Fruit fly (Drosophila melanogaster) whole organism, embryonic: ENCODE data around the gene CycA.
A peak's percentile ranks its signal among the peaks of the same experiment; 100 is the strongest.

Experiments used
- Abd-B ChIP-seq: fragments of 200-800 bp; sonication (Bioruptor generic); optimal IDR thresholded peaks from 2 replicates; lab custom pipeline; 2018; ENCODE audit warnings: missing biosample characterization, mild to moderate bottlenecking, missing genetic modification characterization, moderate library complexity
- CG10654 ChIP-seq: fragments of 200-800 bp; sonication (Bioruptor generic); optimal IDR thresholded peaks from 2 replicates; lab custom pipeline; 2016; ENCODE audit warnings: missing biosample characterization, missing genetic modification characterization
- CG1233 ChIP-seq: fragments of 200-800 bp; sonication (Bioruptor generic); optimal IDR thresholded peaks from 4 replicates; lab custom pipeline; 2018; ENCODE audit warnings: missing biosample characterization, mild to moderate bottlenecking, missing genetic modification characterization
- CG13287 ChIP-seq: fragments of 200-800 bp; sonication (Bioruptor generic); IDR thresholded peaks from 2 replicates; pipeline ENCODE4 v1.3.6; 2022; ENCODE audit warnings: missing biosample characterization, missing genetic modification characterization; ENCODE audit not compliant: partially characterized antibody
- CG14860 ChIP-seq: fragments of 200-800 bp; sonication (Bioruptor generic); IDR thresholded peaks from 3 replicates; pipeline ENCODE4 v1.3.6; 2022; ENCODE audit warnings: missing biosample characterization, missing genetic modification characterization; ENCODE audit not compliant: partially characterized antibody
- CG16813 ChIP-seq: fragments of 200-800 bp; sonication (Bioruptor generic); IDR thresholded peaks from 3 replicates; pipeline ENCODE4 v1.3.6; 2022; ENCODE audit warnings: missing biosample characterization, missing genetic modification characterization; ENCODE audit not compliant: partially characterized antibody
- CG31441 ChIP-seq: fragments of 200-800 bp; sonication (Bioruptor generic); IDR thresholded peaks from 2 replicates; pipeline ENCODE4 v1.3.6; 2022; ENCODE audit warnings: missing biosample characterization, missing genetic modification characterization
- CG3163 ChIP-seq: fragments of 200-800 bp; sonication (Bioruptor generic); optimal IDR thresholded peaks from 3 replicates; lab custom pipeline; 2016; ENCODE audit warnings: missing biosample characterization, missing genetic modification characterization
- CG34224 ChIP-seq: fragments of 200-800 bp; sonication (Bioruptor generic); IDR thresholded peaks from 3 replicates; pipeline ENCODE4 v1.3.6; 2022; ENCODE audit warnings: missing biosample characterization, missing genetic modification characterization; ENCODE audit not compliant: partially characterized antibody
- CG4360 ChIP-seq: fragments of 200-800 bp; sonication (Bioruptor generic); IDR thresholded peaks from 2 replicates; pipeline ENCODE4 v1.3.6; 2022; ENCODE audit warnings: missing biosample characterization, missing genetic modification characterization
- CG6791 ChIP-seq: fragments of 200-800 bp; sonication (Bioruptor generic); IDR thresholded peaks from 3 replicates; pipeline ENCODE4 v1.3.6; 2022; ENCODE audit warnings: missing biosample characterization, missing genetic modification characterization; ENCODE audit not compliant: partially characterized antibody
- D19A ChIP-seq: fragments of 200-800 bp; optimal IDR thresholded peaks from 3 replicates; lab custom pipeline; 2019; ENCODE audit warnings: missing biosample characterization, mild to moderate bottlenecking, missing genetic modification characterization, moderate library complexity
- D19B ChIP-seq: fragments of 200-800 bp; sonication (Bioruptor generic); optimal IDR thresholded peaks from 2 replicates; lab custom pipeline; 2017; ENCODE audit warnings: missing biosample characterization, mild to moderate bottlenecking, missing genetic modification characterization
- Dek ChIP-seq: fragments of 200-800 bp; sonication (Bioruptor generic); optimal IDR thresholded peaks from 3 replicates; lab custom pipeline; 2019; ENCODE audit warnings: missing biosample characterization, mild to moderate bottlenecking, missing genetic modification characterization, moderate library complexity
- Dp ChIP-seq: fragments of 200-800 bp; sonication (Bioruptor generic); optimal IDR thresholded peaks from 2 replicates; lab custom pipeline; 2018; ENCODE audit warnings: missing biosample characterization, mild to moderate bottlenecking, missing genetic modification characterization, moderate library complexity
- E2f2 ChIP-seq: fragments of 200-800 bp; sonication (Bioruptor generic); IDR thresholded peaks from 2 replicates; pipeline ENCODE4 v1.3.6; 2022; ENCODE audit warnings: missing biosample characterization, missing genetic modification characterization
- Fer1 ChIP-seq: fragments of 200-800 bp; sonication (Bioruptor generic); optimal IDR thresholded peaks from 2 replicates; lab custom pipeline; 2017; ENCODE audit warnings: missing biosample characterization, mild to moderate bottlenecking, missing genetic modification characterization
- HLH4C ChIP-seq: fragments of 200-800 bp; sonication (Bioruptor generic); IDR thresholded peaks from 3 replicates; pipeline ENCODE4 v1.3.6; 2022; ENCODE audit warnings: missing biosample characterization, missing genetic modification characterization; ENCODE audit not compliant: partially characterized antibody
- Oli ChIP-seq: fragments of 200-800 bp; sonication (Bioruptor generic); optimal IDR thresholded peaks from 2 replicates; lab custom pipeline; 2018; ENCODE audit warnings: missing biosample characterization, mild to moderate bottlenecking, missing genetic modification characterization, moderate library complexity
- Scr ChIP-seq: fragments of 200-800 bp; sonication (Bioruptor generic); IDR thresholded peaks from 2 replicates; pipeline ENCODE4 v1.3.6; 2022; ENCODE audit warnings: missing biosample characterization, missing genetic modification characterization; ENCODE audit not compliant: partially characterized antibody
- Sox100B ChIP-seq: fragments of 200-800 bp; sonication (Bioruptor generic); optimal IDR thresholded peaks from 3 replicates; lab custom pipeline; 2018; ENCODE audit warnings: missing biosample characterization, mild to moderate bottlenecking, missing genetic modification characterization
- Tbp ChIP-seq: fragments of >200 bp; optimal IDR thresholded peaks from 2 replicates; lab custom pipeline; 2018; ENCODE audit warnings: missing biosample characterization, missing genetic modification characterization
- ac ChIP-seq: fragments of 200-800 bp; sonication (Bioruptor generic); optimal IDR thresholded peaks from 3 replicates; lab custom pipeline; 2017; ENCODE audit warnings: missing biosample characterization, mild to moderate bottlenecking, missing genetic modification characterization
- crp ChIP-seq, 2 experiments: fragments of 200-800 bp; sonication (Bioruptor generic); optimal IDR thresholded peaks; 2 replicates in 1 of 2; 3 replicates in 1 of 2; lab custom pipeline; 2017; ENCODE audit warnings: missing biosample characterization in 2 of 2, missing genetic modification characterization in 2 of 2, mild to moderate bottlenecking in 1 of 2, moderate library complexity in 1 of 2
- dmrt11E ChIP-seq: fragments of 200-800 bp; sonication (Bioruptor generic); optimal IDR thresholded peaks from 3 replicates; lab custom pipeline; 2018; ENCODE audit warnings: missing biosample characterization, mild to moderate bottlenecking, missing genetic modification characterization, moderate library complexity
- en ChIP-seq: fragments of 200-800 bp; sonication (Bioruptor generic); optimal IDR thresholded peaks from 2 replicates; lab custom pipeline; 2016; ENCODE audit warnings: missing biosample characterization, missing genetic modification characterization
- ham ChIP-seq: fragments of 200-800 bp; sonication (Bioruptor generic); IDR thresholded peaks from 2 replicates; pipeline ENCODE4 v1.3.6; 2022; ENCODE audit warnings: missing biosample characterization, missing genetic modification characterization
- hb ChIP-seq: fragments of 200-800 bp; sonication (Bioruptor generic); IDR thresholded peaks from 3 replicates; pipeline ENCODE4 v1.3.6; 2022; ENCODE audit warnings: missing biosample characterization, missing genetic modification characterization; ENCODE audit not compliant: partially characterized antibody
- inv ChIP-seq: fragments of 200-800 bp; sonication (Bioruptor generic); IDR thresholded peaks from 2 replicates; pipeline ENCODE4 v1.3.6; 2022; ENCODE audit warnings: missing biosample characterization, missing genetic modification characterization; ENCODE audit not compliant: partially characterized antibody
- lilli ChIP-seq: fragments of 200-800 bp; sonication (Bioruptor generic); optimal IDR thresholded peaks from 3 replicates; lab custom pipeline; 2016; ENCODE audit warnings: missing biosample characterization, missing genetic modification characterization
- pb ChIP-seq: fragments of 200-800 bp; sonication (Bioruptor generic); optimal IDR thresholded peaks from 3 replicates; lab custom pipeline; 2016; ENCODE audit warnings: missing biosample characterization, missing genetic modification characterization
- rib ChIP-seq: fragments of 200-800 bp; sonication (Bioruptor generic); IDR thresholded peaks from 2 replicates; pipeline ENCODE4 v1.3.6; 2022; ENCODE audit warnings: missing biosample characterization, missing genetic modification characterization
- salm ChIP-seq: fragments of 200-800 bp; sonication (Bioruptor generic); optimal IDR thresholded peaks from 2 replicates; lab custom pipeline; 2018; ENCODE audit warnings: missing biosample characterization, mild to moderate bottlenecking, missing genetic modification characterization
- sna ChIP-seq: fragments of 200-800 bp; sonication (Bioruptor generic); IDR thresholded peaks from 2 replicates; pipeline ENCODE4 v1.3.6; 2022; ENCODE audit warnings: missing biosample characterization, missing genetic modification characterization; ENCODE audit not compliant: partially characterized antibody

The CycA gene

dm6 chr3L:11814655-11815054 lies 18.7 kb downstream of the CycA start, which contains the start of gene Cubn2:
Gene Cubn2 (minus strand): TSS chr3L:11814755.
- TF ChIP-seq dmrt11E (tag; lab: Kevin White, UChicago) (no peak), Dek (tag; lab: Kevin White, UChicago) (no peak), rib (GFP tag; lab: Robert Waterston, UW) (no peak), Dp (GFP tag; lab: Kevin White, UChicago) (no peak), Abd-B (GFP tag; lab: Kevin White, UChicago) (no peak), pb (GFP tag; lab: Kevin White, UChicago) (no peak), CG10654 (GFP tag; lab: Kevin White, UChicago) (no peak), CG4360 (GFP tag; lab: Robert Waterston, UW) (no peak), Fer1 (no peak)
- TF ChIP-seq, all 482 proteins: peak for 0

dm6 chr3L:11801622-11802021 lies 31.8 kb downstream of the CycA start:
- TF ChIP-seq CG14860 (peak; percentile 62; the same call in 2 of the 3 replicates), inv (peak; percentile 20; the same call in 1 of the 2 replicates), en (GFP tag; lab: Kevin White, UChicago) (no peak), CG6791 (GFP tag; lab: Robert Waterston, UW) (peak; percentile 33; the same call in 1 of the 3 replicates), CG1233 (GFP tag; lab: Kevin White, UChicago) (no peak), HLH4C (GFP tag; lab: Robert Waterston, UW) (peak; percentile 79), D19B (peak; percentile 56), D19A (tag; lab: Kevin White, UChicago) (no peak), Sox100B (no peak), Scr (GFP tag; lab: Robert Waterston, UW) (peak; percentile 39; the same call in 1 of the 2 replicates), CG16813 (GFP tag; lab: Robert Waterston, UW) (peak; percentile 52; the same call in 1 of the 3 replicates), Oli (tag; lab: Kevin White, UChicago) (no peak), lilli (no peak), CG34224 (GFP tag; lab: Robert Waterston, UW) (no peak), salm (tag; lab: Kevin White, UChicago) (no peak), hb (GFP tag; lab: Robert Waterston, UW) (0 out of 3 replicates have a peak, but pooled peaks have one; percentile 15), ham (GFP tag; lab: Robert Waterston, UW) (no peak), CG13287 (GFP tag; lab: Robert Waterston, UW) (peak; percentile 25; the same call in 1 of the 2 replicates), CG31441 (GFP tag; lab: Robert Waterston, UW) (no peak), CG3163 (GFP tag; lab: Kevin White, UChicago) (no peak), sna (0 out of 2 replicates have a peak, but pooled peaks have one; percentile 40), Tbp (GFP tag; lab: Kevin White, UChicago) (no peak)
- TF ChIP-seq, all 482 proteins: peak for 10

- TF ChIP-seq E2f2 (peak; percentile 26; the same call in 1 of the 2 replicates), crp (GFP tag; optimal IDR thresholded peaks at IDR 0.05; lab: Kevin White, UChicago) (peak in 1 of 2 experiments; percentile 14), ac (GFP tag; lab: Kevin White, UChicago) (no peak)
- TF ChIP-seq, all 482 proteins: peak for 2
Observed at dm6 chr3L:11800761-11801160, 32.6 kb downstream of the CycA start, which contains the start of gene Gcat. Gene Gcat (minus strand): TSS chr3L:11800861.
